Worm (Caenorhabditis elegans): Measurements from ENCODE around the gene nsph-3.1.
"Not testable (repeated sequence)": the region's sequence is repeated elsewhere in the genome, so short reads cannot be mapped to it uniquely, and the experiment has no call there.

The nsph-3.1 gene

ce11 chrIV:10985568-10986035, 36.0 kb downstream of the nsph-3.1 start, which contains the start of gene cyb-2.1:
TSS of gene cyb-2.1 (plus strand) at chrIV:10985985.
- no peak for TF ChIP-seq hlh-8 (tag; optimal IDR thresholded peaks at IDR 0.05)
- no peak for TF ChIP-seq ceh-18 (tag; optimal IDR thresholded peaks at IDR 0.05)
- no peak for TF ChIP-seq odd-2 (tag; optimal IDR thresholded peaks at IDR 0.05)
- no peak for TF ChIP-seq K09A11.1 (tag; optimal IDR thresholded peaks at IDR 0.05; ENCODE audit: insufficient read depth)
- no peak for TF ChIP-seq ceh-34 (tag; optimal IDR thresholded peaks at IDR 0.05)
- TF ChIP-seq madf-2 (tag; optimal IDR thresholded peaks at IDR 0.05) = no peak
- no peak for TF ChIP-seq ceh-30 (tag; optimal IDR thresholded peaks at IDR 0.05)

DNA sequence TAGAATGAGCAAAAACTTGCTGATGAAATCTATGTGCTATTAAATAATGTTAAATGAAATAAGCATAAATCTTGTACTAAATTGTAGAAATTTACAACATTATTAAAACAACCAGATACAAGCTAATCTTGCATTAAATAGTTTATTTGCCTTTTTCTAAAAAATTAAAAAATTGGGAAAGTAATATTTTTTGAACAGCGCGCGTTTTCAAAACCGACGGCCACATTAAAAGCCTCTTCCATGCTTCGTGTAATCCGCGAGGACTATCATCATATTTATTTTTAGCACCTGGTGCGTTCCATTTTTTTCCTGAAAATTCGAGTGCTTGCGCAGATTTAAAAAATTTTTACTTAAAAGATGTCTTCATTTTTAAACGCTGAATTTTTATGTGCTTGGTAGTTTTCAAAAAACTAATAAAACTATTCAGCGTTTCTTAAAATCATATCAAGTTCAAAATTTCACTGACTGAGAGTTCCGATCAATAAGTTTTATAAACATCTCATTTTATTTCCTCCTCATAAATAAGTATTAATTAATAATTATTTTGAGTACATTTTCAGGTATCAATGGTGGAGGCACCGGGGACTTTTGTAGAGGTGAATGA, 37.8 kb downstream of the nsph-3.1 start, which contains the start of gene Y43E12A.3:
TSS of gene Y43E12A.3 (plus strand) at position 554 of the 604 bp plus-strand sequence.
- TF ChIP-seq fkh-10 (GFP tag; optimal IDR thresholded peaks at IDR 0.05); mec-3 (tag; optimal IDR thresholded peaks at IDR 0.05; ENCODE audit: borderline replicate concordance); ets-4 (tag; optimal IDR thresholded peaks at IDR 0.05): not testable (repeated sequence)

- no peak for TF ChIP-seq K02D7.2 (tag; optimal IDR thresholded peaks at IDR 0.05)
- TF ChIP-seq T23F11.4 (GFP tag; optimal IDR thresholded peaks at IDR 0.05) = no peak
- TF ChIP-seq Y22D7AL.16 (tag; optimal IDR thresholded peaks at IDR 0.05) = no peak
- TF ChIP-seq madf-2 (tag; optimal IDR thresholded peaks at IDR 0.05) = no peak
- TF ChIP-seq ceh-6 (GFP tag; optimal IDR thresholded peaks at IDR 0.05) = no peak
- no peak for TF ChIP-seq sox-2 (GFP tag; IDR thresholded peaks at IDR 0.05)
- no peak for TF ChIP-seq ama-1 (optimal IDR thresholded peaks at IDR 0.05)
- no peak for TF ChIP-seq ceh-24 (tag; optimal IDR thresholded peaks at IDR 0.05)
Observed at ce11 chrIV:10990699-10991098, 41.1 kb downstream of the nsph-3.1 start, which contains the start of gene F13H10.5. TSS of gene F13H10.5 (plus strand) at chrIV:10990999.

Measured in whole organism, late embryonic.